Fruit fly (Drosophila melanogaster) whole organism, embryonic: ENCODE measurements around the gene Antp.
A peak's percentile ranks its signal among the peaks of the same experiment; 100 is the strongest.

ENCODE experiments used
- Abd-B ChIP-seq: fragments of 200-800 bp; sonication (Bioruptor generic); optimal IDR thresholded peaks from 2 replicates; lab custom pipeline; 2018; ENCODE audit warnings: missing biosample characterization, mild to moderate bottlenecking, missing genetic modification characterization, moderate library complexity
- C15 ChIP-seq: fragments of 200-800 bp; sonication (Bioruptor generic); IDR thresholded peaks from 3 replicates; pipeline ENCODE4 v1.3.6; 2022; ENCODE audit warnings: missing biosample characterization, missing genetic modification characterization
- CG10321 ChIP-seq: fragments of 200-800 bp; sonication (Bioruptor generic); IDR thresholded peaks from 2 replicates; pipeline ENCODE4 v1.3.6; 2022; ENCODE audit warnings: missing biosample characterization, missing genetic modification characterization
- CG10979 ChIP-seq: fragments of 200-800 bp; sonication (Bioruptor generic); optimal IDR thresholded peaks from 2 replicates; lab custom pipeline; 2018; ENCODE audit warnings: missing biosample characterization, mild to moderate bottlenecking, missing genetic modification characterization, moderate library complexity
- CG11696 ChIP-seq: fragments of 200-800 bp; sonication (Bioruptor generic); IDR thresholded peaks from 2 replicates; pipeline ENCODE4 v1.3.6; 2022; ENCODE audit warnings: missing biosample characterization, missing genetic modification characterization
- CG11723 ChIP-seq: fragments of 200-800 bp; sonication (Bioruptor generic); optimal IDR thresholded peaks from 2 replicates; lab custom pipeline; 2017; ENCODE audit warnings: missing biosample characterization, mild to moderate bottlenecking, missing genetic modification characterization
- CG12299 ChIP-seq: fragments of 200-800 bp; sonication (Bioruptor generic); optimal IDR thresholded peaks from 2 replicates; lab custom pipeline; 2018; ENCODE audit warnings: missing biosample characterization, mild to moderate bottlenecking, missing genetic modification characterization
- CG1233 ChIP-seq: fragments of 200-800 bp; sonication (Bioruptor generic); optimal IDR thresholded peaks from 4 replicates; lab custom pipeline; 2018; ENCODE audit warnings: missing biosample characterization, mild to moderate bottlenecking, missing genetic modification characterization
- CG12391 ChIP-seq: fragments of 200-800 bp; sonication (Bioruptor generic); optimal IDR thresholded peaks from 3 replicates; lab custom pipeline; 2018; ENCODE audit warnings: missing biosample characterization, mild to moderate bottlenecking, missing genetic modification characterization, moderate library complexity
- CG13287 ChIP-seq: fragments of 200-800 bp; sonication (Bioruptor generic); IDR thresholded peaks from 2 replicates; pipeline ENCODE4 v1.3.6; 2022; ENCODE audit warnings: missing biosample characterization, missing genetic modification characterization; ENCODE audit not compliant: partially characterized antibody
- CG15601 ChIP-seq: fragments of 200-800 bp; sonication (Bioruptor generic); optimal IDR thresholded peaks from 3 replicates; lab custom pipeline; 2019; ENCODE audit warnings: missing biosample characterization, mild to moderate bottlenecking, missing genetic modification characterization, moderate library complexity
- CG1602 ChIP-seq: fragments of 200-800 bp; sonication (Bioruptor generic); optimal IDR thresholded peaks from 3 replicates; lab custom pipeline; 2016; ENCODE audit warnings: missing biosample characterization, missing genetic modification characterization
- CG17359 ChIP-seq: fragments of 200-800 bp; sonication (Bioruptor generic); optimal IDR thresholded peaks from 3 replicates; lab custom pipeline; 2018; ENCODE audit warnings: missing biosample characterization, mild to moderate bottlenecking, missing genetic modification characterization, moderate library complexity
- CG17385 ChIP-seq: fragments of 200-800 bp; sonication (Bioruptor generic); optimal IDR thresholded peaks from 3 replicates; lab custom pipeline; 2018; ENCODE audit warnings: missing biosample characterization, mild to moderate bottlenecking, missing genetic modification characterization
- CG17568 ChIP-seq: fragments of 200-800 bp; sonication (Bioruptor generic); optimal IDR thresholded peaks from 2 replicates; lab custom pipeline; 2018; ENCODE audit warnings: missing biosample characterization, mild to moderate bottlenecking, missing genetic modification characterization, moderate library complexity
- CG1832 ChIP-seq: fragments of 200-800 bp; sonication (Bioruptor generic); optimal IDR thresholded peaks from 2 replicates; lab custom pipeline; 2017; ENCODE audit warnings: missing biosample characterization, mild to moderate bottlenecking, missing genetic modification characterization, inconsistent platforms
- CG32767 ChIP-seq: fragments of 200-800 bp; sonication (Bioruptor generic); IDR thresholded peaks from 2 replicates; pipeline ENCODE4 v1.3.6; 2022; ENCODE audit warnings: missing biosample characterization, missing genetic modification characterization
- CG34422 ChIP-seq: fragments of 200-800 bp; sonication (Bioruptor generic); IDR thresholded peaks from 3 replicates; pipeline ENCODE4 v1.3.6; 2022; ENCODE audit warnings: missing biosample characterization, missing genetic modification characterization
- CG8281 ChIP-seq: fragments of 200-800 bp; sonication (Bioruptor generic); optimal IDR thresholded peaks from 2 replicates; lab custom pipeline; 2018; ENCODE audit warnings: missing biosample characterization, mild to moderate bottlenecking, missing genetic modification characterization, moderate library complexity
- D19B ChIP-seq: fragments of 200-800 bp; sonication (Bioruptor generic); optimal IDR thresholded peaks from 2 replicates; lab custom pipeline; 2017; ENCODE audit warnings: missing biosample characterization, mild to moderate bottlenecking, missing genetic modification characterization
- Dad ChIP-seq: fragments of 200-800 bp; sonication (Bioruptor generic); optimal IDR thresholded peaks from 3 replicates; lab custom pipeline; 2016; ENCODE audit warnings: missing biosample characterization, missing genetic modification characterization
- E2f2 ChIP-seq: fragments of 200-800 bp; sonication (Bioruptor generic); IDR thresholded peaks from 2 replicates; pipeline ENCODE4 v1.3.6; 2022; ENCODE audit warnings: missing biosample characterization, missing genetic modification characterization
- Fer1 ChIP-seq: fragments of 200-800 bp; sonication (Bioruptor generic); optimal IDR thresholded peaks from 2 replicates; lab custom pipeline; 2017; ENCODE audit warnings: missing biosample characterization, mild to moderate bottlenecking, missing genetic modification characterization
- H15 ChIP-seq: fragments of 200-800 bp; sonication (Bioruptor generic); IDR thresholded peaks from 3 replicates; pipeline ENCODE4 v1.3.6; 2022; ENCODE audit warnings: missing biosample characterization, missing genetic modification characterization
- HmgZ ChIP-seq: fragments of 200-800 bp; sonication (Bioruptor generic); optimal IDR thresholded peaks from 2 replicates; lab custom pipeline; 2018; ENCODE audit warnings: missing biosample characterization, mild to moderate bottlenecking, missing genetic modification characterization
- Hsf ChIP-seq: fragments of 200-800 bp; sonication (Bioruptor generic); optimal IDR thresholded peaks from 3 replicates; lab custom pipeline; 2016; ENCODE audit warnings: missing biosample characterization, missing genetic modification characterization
- Mad ChIP-seq: fragments of 200-800 bp; sonication (Bioruptor generic); optimal IDR thresholded peaks from 2 replicates; lab custom pipeline; 2016; ENCODE audit warnings: missing biosample characterization, missing genetic modification characterization
- Myb ChIP-seq: fragments of 200-800 bp; sonication (Bioruptor generic); optimal IDR thresholded peaks from 2 replicates; lab custom pipeline; 2016; ENCODE audit warnings: missing biosample characterization, missing genetic modification characterization
- NC2α ChIP-seq: fragments of 200-800 bp; sonication (Bioruptor generic); optimal IDR thresholded peaks from 2 replicates; lab custom pipeline; 2016; ENCODE audit warnings: missing biosample characterization, missing genetic modification characterization
- NfI ChIP-seq: fragments of 200-800 bp; sonication (Bioruptor generic); optimal IDR thresholded peaks from 3 replicates; lab custom pipeline; 2018; ENCODE audit warnings: missing biosample characterization, mild to moderate bottlenecking, missing genetic modification characterization, moderate library complexity
- Optix ChIP-seq: fragments of 200-800 bp; sonication (Bioruptor generic); IDR thresholded peaks from 3 replicates; pipeline ENCODE4 v1.3.6; 2022; ENCODE audit warnings: missing biosample characterization, missing genetic modification characterization
- Six4 ChIP-seq: fragments of 200-800 bp; sonication (Bioruptor generic); optimal IDR thresholded peaks from 2 replicates; lab custom pipeline; 2016; ENCODE audit warnings: missing biosample characterization, missing genetic modification characterization
- ase ChIP-seq: fragments of 200-800 bp; sonication (Bioruptor generic); IDR thresholded peaks from 3 replicates; pipeline ENCODE4 v1.3.6; 2022; ENCODE audit warnings: missing biosample characterization, missing genetic modification characterization
- bowl ChIP-seq: fragments of 200-800 bp; sonication (Bioruptor generic); IDR thresholded peaks from 2 replicates; pipeline ENCODE4 v1.3.6; 2022; ENCODE audit warnings: missing biosample characterization, missing genetic modification characterization
- br ChIP-seq: fragments of >200 bp; optimal IDR thresholded peaks from 2 replicates; lab custom pipeline; 2017
- cato ChIP-seq: fragments of 200-800 bp; sonication (Bioruptor generic); optimal IDR thresholded peaks from 2 replicates; lab custom pipeline; 2016; ENCODE audit warnings: missing biosample characterization, missing genetic modification characterization, borderline replicate concordance
- crc ChIP-seq: fragments of 200-800 bp; sonication (Bioruptor generic); optimal IDR thresholded peaks from 2 replicates; lab custom pipeline; 2016; ENCODE audit warnings: missing biosample characterization, missing genetic modification characterization
- emc ChIP-seq: fragments of 200-800 bp; sonication (Bioruptor generic); optimal IDR thresholded peaks from 2 replicates; lab custom pipeline; 2016; ENCODE audit warnings: missing biosample characterization, missing genetic modification characterization
- fu2 ChIP-seq: fragments of 200-800 bp; sonication (Bioruptor generic); optimal IDR thresholded peaks from 2 replicates; lab custom pipeline; 2016; ENCODE audit warnings: missing biosample characterization, missing genetic modification characterization
- gro ChIP-seq: fragments of 200-800 bp; sonication (Bioruptor generic); optimal IDR thresholded peaks from 2 replicates; lab custom pipeline; 2016; ENCODE audit warnings: missing biosample characterization, missing genetic modification characterization
- gsb ChIP-seq: fragments of 200-800 bp; sonication (Bioruptor generic); IDR thresholded peaks from 2 replicates; pipeline ENCODE4 v1.3.6; 2022; ENCODE audit warnings: missing biosample characterization, missing genetic modification characterization
- jigr1 ChIP-seq: fragments of 200-800 bp; sonication (Bioruptor generic); IDR thresholded peaks from 3 replicates; pipeline ENCODE4 v1.3.6; 2022; ENCODE audit warnings: missing biosample characterization, missing genetic modification characterization
- jumu ChIP-seq: fragments of 200-800 bp; sonication (Bioruptor generic); optimal IDR thresholded peaks from 3 replicates; lab custom pipeline; 2016; ENCODE audit warnings: missing biosample characterization, missing genetic modification characterization
- kah ChIP-seq: fragments of 200-800 bp; sonication (Bioruptor generic); optimal IDR thresholded peaks from 2 replicates; lab custom pipeline; 2018; ENCODE audit warnings: missing biosample characterization, mild to moderate bottlenecking, missing genetic modification characterization
- kay ChIP-seq: fragments of 200-800 bp; sonication (Bioruptor generic); optimal IDR thresholded peaks from 2 replicates; lab custom pipeline; 2016; ENCODE audit warnings: missing biosample characterization, missing genetic modification characterization
- ken ChIP-seq: fragments of 200-800 bp; sonication (Bioruptor generic); IDR thresholded peaks from 3 replicates; pipeline ENCODE4 v1.3.6; 2022; ENCODE audit warnings: missing biosample characterization, missing genetic modification characterization
- lab ChIP-seq: fragments of 200-800 bp; sonication (Bioruptor generic); optimal IDR thresholded peaks from 3 replicates; lab custom pipeline; 2017; ENCODE audit warnings: missing biosample characterization, missing genetic modification characterization, mild to moderate bottlenecking, moderate library complexity, missing genetic modification reagents
- maf-S ChIP-seq: fragments of 200-800 bp; sonication (Bioruptor generic); optimal IDR thresholded peaks from 2 replicates; lab custom pipeline; 2016; ENCODE audit warnings: missing biosample characterization, missing genetic modification characterization
- org-1 ChIP-seq: fragments of 200-800 bp; sonication (Bioruptor generic); optimal IDR thresholded peaks from 2 replicates; lab custom pipeline; 2017; ENCODE audit warnings: missing biosample characterization, missing genetic modification characterization
- row ChIP-seq: fragments of 200-800 bp; sonication (Bioruptor generic); IDR thresholded peaks from 3 replicates; pipeline ENCODE4 v1.3.6; 2022; ENCODE audit warnings: missing biosample characterization, missing genetic modification characterization
- tgo ChIP-seq: fragments of 200-800 bp; sonication (Bioruptor generic); IDR thresholded peaks from 3 replicates; pipeline ENCODE4 v1.3.6; 2022; ENCODE audit warnings: missing biosample characterization, missing genetic modification characterization

The Antp gene

DNA sequence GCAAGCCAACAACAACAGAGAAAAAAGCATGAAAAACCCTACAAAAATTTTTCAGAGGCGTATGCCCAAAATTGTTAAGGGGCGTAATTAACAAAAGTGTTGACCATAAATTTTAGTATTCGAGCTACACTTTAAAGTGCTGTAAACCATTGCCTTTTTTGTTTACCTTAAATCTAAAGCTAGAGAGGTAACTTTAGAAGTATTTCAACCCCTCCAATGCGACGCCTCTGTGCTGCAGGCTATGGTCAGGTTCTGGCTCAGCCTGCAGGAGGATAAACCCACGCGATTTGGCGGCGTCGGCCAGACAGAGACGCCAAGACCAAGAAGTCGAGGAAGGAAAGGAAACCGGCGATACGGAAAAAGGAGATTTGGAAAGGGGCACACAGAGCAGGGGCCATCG lies 84.6 kb downstream of the Antp start (continued):
- TF ChIP-seq CG17385 (GFP tag; lab: Kevin White, UChicago) = peak; percentile 57
- 0 out of 3 replicates have a peak, but pooled peaks have one; percentile 64 for TF ChIP-seq C15 (GFP tag; lab: Robert Waterston, UW)
- no peak for TF ChIP-seq CG13287 (GFP tag; lab: Robert Waterston, UW)
- TF ChIP-seq gsb (GFP tag; lab: Robert Waterston, UW) = no peak
- TF ChIP-seq gro (GFP tag; lab: Kevin White, UChicago) = peak; percentile 72
- peak; percentile 72; the same call in 2 of the 3 replicates for TF ChIP-seq CG34422 (GFP tag; lab: Robert Waterston, UW)
- TF ChIP-seq NfI (GFP tag; lab: Kevin White, UChicago) = peak; percentile 23
- TF ChIP-seq jumu = peak; percentile 79
- no peak for TF ChIP-seq br (lab: Kevin White, UChicago)
- TF ChIP-seq cato (GFP tag; lab: Kevin White, UChicago) = peak; percentile 24
- peak; percentile 3 for TF ChIP-seq kay (GFP tag; lab: Kevin White, UChicago)
- TF ChIP-seq kah = peak; percentile 10
- peak; percentile 20; the same call in 1 of the 2 replicates for TF ChIP-seq CG11696
- TF ChIP-seq Myb = peak; percentile 28
- no peak for TF ChIP-seq HmgZ (tag; lab: Kevin White, UChicago)
- peak; percentile 55 for TF ChIP-seq Mad
- peak; percentile 2 for TF ChIP-seq D19B (GFP tag; lab: Kevin White, UChicago)
- TF ChIP-seq Abd-B = peak; percentile 80
- peak; percentile 61; the same call in 1 of the 3 replicates for TF ChIP-seq Optix (GFP tag; lab: Robert Waterston, UW)
- TF ChIP-seq jigr1 = peak; percentile 24; the same call in 1 of the 3 replicates
- no peak; the same call in 2 of the 3 replicates for TF ChIP-seq ase
- TF ChIP-seq emc (GFP tag; lab: Kevin White, UChicago) = peak; percentile 40
- TF ChIP-seq Six4 (GFP tag; lab: Kevin White, UChicago) = peak; percentile 62
- TF ChIP-seq bowl (GFP tag; lab: Robert Waterston, UW) = no peak
- TF ChIP-seq CG12391 (tag; lab: Kevin White, UChicago) = peak; percentile 68
- TF ChIP-seq crc (GFP tag; lab: Kevin White, UChicago) = peak; percentile 26
- TF ChIP-seq fu2 (GFP tag; lab: Kevin White, UChicago) = no peak
- peak; percentile 78 for TF ChIP-seq lab (GFP tag; lab: Kevin White, UChicago)
- TF ChIP-seq CG8281 (tag; lab: Kevin White, UChicago) = peak; percentile 24
- TF ChIP-seq row = peak; percentile 79
- peak; percentile 60 for TF ChIP-seq CG15601 (tag; lab: Kevin White, UChicago)
- TF ChIP-seq Hsf (GFP tag; lab: Kevin White, UChicago) = peak; percentile 59
- TF ChIP-seq CG1602 (GFP tag; lab: Kevin White, UChicago) = peak; percentile 53
- no peak for TF ChIP-seq CG10321 (GFP tag; lab: Robert Waterston, UW)
- peak; percentile 55; the same call in 1 of the 3 replicates for TF ChIP-seq H15 (GFP tag; lab: Robert Waterston, UW)
- TF ChIP-seq CG17359 (tag; lab: Kevin White, UChicago) = peak; percentile 67
- peak; percentile 45 for TF ChIP-seq CG12299
- TF ChIP-seq Dad (GFP tag; lab: Kevin White, UChicago) = peak; percentile 65
- TF ChIP-seq org-1 (GFP tag; lab: Kevin White, UChicago) = peak; percentile 58
- TF ChIP-seq CG11723 = peak; percentile 25
- peak; percentile 73 for TF ChIP-seq CG1233 (GFP tag; lab: Kevin White, UChicago)
- TF ChIP-seq E2f2 = no peak; the same call in 1 of the 2 replicates
- peak; percentile 66; the same call in 2 of the 3 replicates for TF ChIP-seq ken
- TF ChIP-seq CG1832 = no peak
- peak; percentile 67 for TF ChIP-seq Fer1 (GFP tag; lab: Kevin White, UChicago)
- peak; percentile 46 for TF ChIP-seq maf-S
- TF ChIP-seq tgo (GFP tag; lab: Robert Waterston, UW) = peak; percentile 76
- TF ChIP-seq CG10979 = peak; percentile 89
- peak; percentile 21 for TF ChIP-seq NC2α (GFP tag; lab: Kevin White, UChicago)
- no peak; the same call in 1 of the 2 replicates for TF ChIP-seq CG32767
- TF ChIP-seq CG17568 (GFP tag; lab: Kevin White, UChicago) = peak; percentile 31
